Fruit fly (Drosophila melanogaster): ENCODE data around the gene CG5888.

CG5888 gene

dm6 chr2L:16492617-16493203, 44.4 kb upstream of the CG5888 start:
- peak; percentile 26 for TF ChIP-seq CG31365 (tag; optimal IDR thresholded peaks at IDR 0.05)
- TF ChIP-seq CG4328 (GFP tag; optimal IDR thresholded peaks at IDR 0.05) = peak; percentile 28
- peak; percentile 64 for TF ChIP-seq CG12659 (GFP tag; optimal IDR thresholded peaks at IDR 0.05)
- no peak; the same call in 1 of the 2 replicates for TF ChIP-seq CG14667 (GFP tag; IDR thresholded peaks at IDR 0.05)
- TF ChIP-seq Myb (GFP tag; optimal IDR thresholded peaks at IDR 0.05) = peak; percentile 48
- peak in 1 of 3 experiments; percentile 27 for TF ChIP-seq Stat92E (GFP tag; optimal IDR thresholded peaks at IDR 0.05)
- peak; percentile 43; the same call in 1 of the 2 replicates for TF ChIP-seq CG9215 (GFP tag; IDR thresholded peaks at IDR 0.05)
- TF ChIP-seq chn (GFP tag; optimal IDR thresholded peaks at IDR 0.05) = peak; percentile 65
- peak; percentile 76 for TF ChIP-seq E2f1 (GFP tag; IDR thresholded peaks at IDR 0.05)
- TF ChIP-seq da (GFP tag; optimal IDR thresholded peaks at IDR 0.05) = no peak
- no peak for TF ChIP-seq exex (tag; optimal IDR thresholded peaks at IDR 0.05)
- TF ChIP-seq GATAe (GFP tag; conservative IDR thresholded peaks at IDR 0.05) = no peak; the same call in 1 of the 2 replicates
- peak; percentile 79 for TF ChIP-seq CG4360 (GFP tag; IDR thresholded peaks at IDR 0.05)
- no peak for TF ChIP-seq nerfin-2 (GFP tag; IDR thresholded peaks at IDR 0.05; ENCODE audit: partially characterized antibody)
- no peak for TF ChIP-seq trh (GFP tag; optimal IDR thresholded peaks at IDR 0.05)
- TF ChIP-seq Dfd (GFP tag; optimal IDR thresholded peaks at IDR 0.05) = no peak
- no peak for TF ChIP-seq CG3726 (GFP tag; IDR thresholded peaks at IDR 0.05)
- peak; percentile 76 for TF ChIP-seq odd (GFP tag; optimal IDR thresholded peaks at IDR 0.05)
- TF ChIP-seq CG33557 (GFP tag; optimal IDR thresholded peaks at IDR 0.05) = peak; percentile 76
- peak; percentile 75 for TF ChIP-seq CG4424 (GFP tag; optimal IDR thresholded peaks at IDR 0.05)
- no peak for TF ChIP-seq CG6175 (GFP tag; IDR thresholded peaks at IDR 0.05)
- TF ChIP-seq shn (GFP tag; optimal IDR thresholded peaks at IDR 0.05) = peak; percentile 56
- peak; percentile 81 for TF ChIP-seq phol (tag; optimal IDR thresholded peaks at IDR 0.05)
- peak; percentile 83 for TF ChIP-seq CG11504 (tag; optimal IDR thresholded peaks at IDR 0.05)
- TF ChIP-seq CG4707 (GFP tag; optimal IDR thresholded peaks at IDR 0.05) = peak; percentile 67
- peak; percentile 88 for TF ChIP-seq Drgx (GFP tag; IDR thresholded peaks at IDR 0.05)
- peak; percentile 81 for TF ChIP-seq nmo (GFP tag; optimal IDR thresholded peaks at IDR 0.05)
- TF ChIP-seq CG32532 (GFP tag; IDR thresholded peaks at IDR 0.05) = peak; percentile 76
- no peak for TF ChIP-seq CG15073 (GFP tag; optimal IDR thresholded peaks at IDR 0.05)
- TF ChIP-seq slbo (GFP tag; IDR thresholded peaks at IDR 0.05) = peak; percentile 66
- TF ChIP-seq z (GFP tag; IDR thresholded peaks at IDR 0.05) = no peak
- no peak for TF ChIP-seq CG9876 (GFP tag; optimal IDR thresholded peaks at IDR 0.05)
- peak; percentile 71 for TF ChIP-seq Abd-B (GFP tag; optimal IDR thresholded peaks at IDR 0.05)
- peak; percentile 70 for TF ChIP-seq CG13775 (GFP tag; optimal IDR thresholded peaks at IDR 0.05)
- TF ChIP-seq CG2199 (GFP tag; IDR thresholded peaks at IDR 0.05) = peak; percentile 19; the same call in 1 of the 3 replicates
- peak; percentile 21; the same call in 1 of the 2 replicates for TF ChIP-seq al (GFP tag; IDR thresholded peaks at IDR 0.05)
- peak; percentile 66 for TF ChIP-seq CG16863 (GFP tag; optimal IDR thresholded peaks at IDR 0.05)
- peak; percentile 49; the same call in 1 of the 2 replicates for TF ChIP-seq Awh (GFP tag; IDR thresholded peaks at IDR 0.05)
- TF ChIP-seq run (tag; optimal IDR thresholded peaks at IDR 0.05) = peak; percentile 62
- no peak for TF ChIP-seq ato (GFP tag; IDR thresholded peaks at IDR 0.05; ENCODE audit: partially characterized antibody)
- TF ChIP-seq gce (GFP tag; IDR thresholded peaks at IDR 0.05) = no peak
- TF ChIP-seq dmrt11E (tag; optimal IDR thresholded peaks at IDR 0.05) = peak; percentile 82
- peak; percentile 14 for TF ChIP-seq CG15479 (GFP tag; optimal IDR thresholded peaks at IDR 0.05)
- TF ChIP-seq CG11093 (GFP tag; IDR thresholded peaks at IDR 0.05) = peak; percentile 49; the same call in 1 of the 3 replicates
- peak; percentile 66 for TF ChIP-seq tio (GFP tag; optimal IDR thresholded peaks at IDR 0.05)
- TF ChIP-seq yki (optimal IDR thresholded peaks at IDR 0.05) = no peak
- no peak for TF ChIP-seq HmgD (GFP tag; optimal IDR thresholded peaks at IDR 0.05)
- TF ChIP-seq pan (optimal IDR thresholded peaks at IDR 0.05) = no peak
- peak in 1 of 2 experiments; percentile 79 for TF ChIP-seq pan (GFP tag; optimal IDR thresholded peaks at IDR 0.05 in 1 of 2, IDR thresholded peaks at IDR 0.05 in 1 of 2)
- TF ChIP-seq CG30403 (GFP tag; optimal IDR thresholded peaks at IDR 0.05) = peak; percentile 79
- TF ChIP-seq CG12299 (tag; optimal IDR thresholded peaks at IDR 0.05) = peak; percentile 70
